Fruit fly (Drosophila melanogaster): Measurements from ENCODE around the gene Tengl2.

Gene Tengl2

dm6 chr2L:2226259-2227121, 12.7 kb downstream of the Tengl2 start, which contains the start of the genes CG15387 and sau (continued):
- TF ChIP-seq Nf-YA (GFP tag; IDR thresholded peaks at IDR 0.05) (peak; percentile 47), da (GFP tag; optimal IDR thresholded peaks at IDR 0.05) (peak; percentile 65), row (GFP tag; IDR thresholded peaks at IDR 0.05) (peak; percentile 94), Max (GFP tag; optimal IDR thresholded peaks at IDR 0.05) (peak; percentile 92), CG6689 (GFP tag; IDR thresholded peaks at IDR 0.05) (peak; percentile 83), peb (GFP tag; IDR thresholded peaks at IDR 0.05) (peak; percentile 55; the same call in 1 of the 2 replicates), BEAF-32 (GFP tag; optimal IDR thresholded peaks at IDR 0.05) (peak; percentile 95), Neu2 (GFP tag; optimal IDR thresholded peaks at IDR 0.05; ENCODE audit: borderline replicate concordance) (no peak), knrl (GFP tag; IDR thresholded peaks at IDR 0.05; ENCODE audit: partially characterized antibody) (peak; percentile 92), Hand (GFP tag; optimal IDR thresholded peaks at IDR 0.05) (peak; percentile 52), sug (tag; optimal IDR thresholded peaks at IDR 0.05) (peak; percentile 89), CG12104 (GFP tag; optimal IDR thresholded peaks at IDR 0.05) (peak; percentile 81), cato (GFP tag; optimal IDR thresholded peaks at IDR 0.05; ENCODE audit: borderline replicate concordance) (peak; percentile 76), nerfin-1 (tag; optimal IDR thresholded peaks at IDR 0.05) (peak; percentile 83), wor (GFP tag; IDR thresholded peaks at IDR 0.05) (peak; percentile 64), wek (GFP tag; optimal IDR thresholded peaks at IDR 0.05) (peak; percentile 48), MTF-1 (GFP tag; optimal IDR thresholded peaks at IDR 0.05; ENCODE audit: borderline replicate concordance) (no peak), CG12659 (GFP tag; optimal IDR thresholded peaks at IDR 0.05) (peak; percentile 90), CG34422 (GFP tag; IDR thresholded peaks at IDR 0.05) (peak; percentile 83), Pdp1 (GFP tag; optimal IDR thresholded peaks at IDR 0.05) (peak; percentile 89 to 92), CG34224 (GFP tag; IDR thresholded peaks at IDR 0.05; ENCODE audit: partially characterized antibody) (peak; percentile 93), Lhr (GFP tag; optimal IDR thresholded peaks at IDR 0.05) (peak; percentile 76), CG15269 (tag; optimal IDR thresholded peaks at IDR 0.05) (peak; percentile 85), CG9932 (GFP tag; IDR thresholded peaks at IDR 0.05) (peak; percentile 91), slp2 (GFP tag; optimal IDR thresholded peaks at IDR 0.05) (peak; percentile 90), HLH54F (GFP tag; optimal IDR thresholded peaks at IDR 0.05) (peak; percentile 93), CG9817 (tag; optimal IDR thresholded peaks at IDR 0.05) (peak; percentile 89), sob (GFP tag; IDR thresholded peaks at IDR 0.05) (peak; percentile 93), Poxn (GFP tag; IDR thresholded peaks at IDR 0.05) (peak; percentile 41; the same call in 1 of the 2 replicates), scrt (GFP tag; optimal IDR thresholded peaks at IDR 0.05) (peak; percentile 71), Camta (GFP tag; optimal IDR thresholded peaks at IDR 0.05) (peak; percentile 90), CG42726 (GFP tag; IDR thresholded peaks at IDR 0.05; ENCODE audit: partially characterized antibody) (peak; percentile 70; the same call in 1 of the 2 replicates), Optix (GFP tag; IDR thresholded peaks at IDR 0.05) (peak; percentile 40; the same call in 1 of the 3 replicates), CG13424 (tag; optimal IDR thresholded peaks at IDR 0.05) (peak; percentile 90), CG32772 (GFP tag; IDR thresholded peaks at IDR 0.05) (peak; percentile 75), NfI (GFP tag; optimal IDR thresholded peaks at IDR 0.05) (peak; percentile 90), BtbVII (GFP tag; optimal IDR thresholded peaks at IDR 0.05) (peak; percentile 72), CG1602 (GFP tag; optimal IDR thresholded peaks at IDR 0.05) (peak; percentile 91), CG2712 (tag; optimal IDR thresholded peaks at IDR 0.05) (peak; percentile 89), Asciz (GFP tag; optimal IDR thresholded peaks at IDR 0.05) (peak; percentile 76), Rfx (GFP tag; IDR thresholded peaks at IDR 0.05) (peak; percentile 89), CG31441 (GFP tag; IDR thresholded peaks at IDR 0.05) (peak; percentile 85), ac (GFP tag; optimal IDR thresholded peaks at IDR 0.05) (peak; percentile 45), CG4282 (GFP tag; optimal IDR thresholded peaks at IDR 0.05) (peak; percentile 88), klu (GFP tag; IDR thresholded peaks at IDR 0.05) (peak; percentile 67), CG43689 (GFP tag; IDR thresholded peaks at IDR 0.05) (peak; percentile 64), nerfin-2 (GFP tag; IDR thresholded peaks at IDR 0.05; ENCODE audit: partially characterized antibody) (peak; percentile 85)
